Worm (Caenorhabditis elegans): Measurements from ENCODE around the gene K11D12.8.

K11D12.8 gene

DNA sequence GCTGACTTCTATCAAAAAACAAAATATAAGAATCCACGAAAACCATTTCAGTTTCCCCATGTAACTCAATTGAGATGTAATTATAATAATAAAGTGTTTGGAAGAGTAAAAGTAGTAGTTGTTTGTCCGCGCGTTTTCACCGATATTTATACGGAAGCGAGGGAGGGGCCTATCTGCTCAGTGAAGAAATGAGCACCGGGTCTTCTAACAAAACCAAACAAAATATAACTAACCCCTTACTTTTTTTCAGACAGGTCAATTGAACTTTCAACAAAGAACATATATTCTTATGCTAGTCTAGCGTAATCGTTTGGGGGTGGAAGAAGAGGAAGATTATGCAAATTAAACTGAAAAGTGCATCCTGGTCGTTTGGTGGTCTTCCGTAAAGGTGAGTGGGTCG is 45.6 kb downstream of the K11D12.8 start, which contains the start of gene ncx-9:
ncx-9 (minus strand) TSS at position 101 of the 400 bp plus-strand sequence.
- TF ChIP-seq jun-1 (tag; optimal IDR thresholded peaks at IDR 0.05) (no peak), nhr-43 (tag; optimal IDR thresholded peaks at IDR 0.05; ENCODE audit: poor library complexity, severe bottlenecking) (no peak), sea-2 (GFP tag; optimal IDR thresholded peaks at IDR 0.05) (no peak), nhr-237 (tag; optimal IDR thresholded peaks at IDR 0.05) (no peak), lin-15B (tag; optimal IDR thresholded peaks at IDR 0.05) (no peak), daf-12 (tag; optimal IDR thresholded peaks at IDR 0.05) (no peak), ceh-28 (tag; optimal IDR thresholded peaks at IDR 0.05) (no peak), nhr-25 (tag; optimal IDR thresholded peaks at IDR 0.05) (no peak), snpc-4 (tag; optimal IDR thresholded peaks at IDR 0.05) (no peak), hmg-11 (tag; optimal IDR thresholded peaks at IDR 0.05) (no peak), mdl-1 (tag; optimal IDR thresholded peaks at IDR 0.05) (no peak), ztf-11 (tag; optimal IDR thresholded peaks at IDR 0.05) (no peak), nhr-28 (tag; optimal IDR thresholded peaks at IDR 0.05) (no peak), pha-4 (tag; optimal IDR thresholded peaks at IDR 0.05) (no peak)
